Fruit fly (Drosophila melanogaster) whole organism, embryonic: ENCODE data around the gene CG32299.

Experiments
- Atf6 ChIP-seq: fragments of 200-800 bp; sonication (Bioruptor generic); IDR thresholded peaks from 2 replicates; pipeline ENCODE4 v1.3.6; 2022; ENCODE audit warnings: missing biosample characterization, missing genetic modification characterization
- Bteb2 ChIP-seq: fragments of 200-800 bp; sonication (Bioruptor generic); optimal IDR thresholded peaks from 2 replicates; lab custom pipeline; 2016; ENCODE audit warnings: missing biosample characterization, missing genetic modification characterization
- C15 ChIP-seq: fragments of 200-800 bp; sonication (Bioruptor generic); IDR thresholded peaks from 3 replicates; pipeline ENCODE4 v1.3.6; 2022; ENCODE audit warnings: missing biosample characterization, missing genetic modification characterization
- CG10274 ChIP-seq: fragments of 200-800 bp; sonication (Bioruptor generic); optimal IDR thresholded peaks from 3 replicates; lab custom pipeline; 2017; ENCODE audit warnings: missing biosample characterization, mild to moderate bottlenecking, missing genetic modification characterization
- CG10431 ChIP-seq: fragments of 200-800 bp; sonication (Bioruptor generic); optimal IDR thresholded peaks from 3 replicates; lab custom pipeline; 2018; ENCODE audit warnings: missing biosample characterization, mild to moderate bottlenecking, missing genetic modification characterization
- CG10654 ChIP-seq: fragments of 200-800 bp; sonication (Bioruptor generic); optimal IDR thresholded peaks from 2 replicates; lab custom pipeline; 2016; ENCODE audit warnings: missing biosample characterization, missing genetic modification characterization
- CG11504 ChIP-seq: fragments of 200-800 bp; sonication (Bioruptor generic); optimal IDR thresholded peaks from 3 replicates; lab custom pipeline; 2019; ENCODE audit warnings: missing biosample characterization, mild to moderate bottlenecking, missing genetic modification characterization, moderate library complexity
- CG12659 ChIP-seq: fragments of 200-800 bp; sonication (Bioruptor generic); optimal IDR thresholded peaks from 3 replicates; lab custom pipeline; 2017; ENCODE audit warnings: mild to moderate bottlenecking, missing biosample characterization, missing genetic modification reagents, missing genetic modification characterization
- CG14441 ChIP-seq: fragments of 200-800 bp; sonication (Bioruptor generic); IDR thresholded peaks from 2 replicates; pipeline ENCODE4 v1.3.6; 2022; ENCODE audit warnings: missing biosample characterization, missing genetic modification characterization
- CG16779 ChIP-seq: fragments of 200-800 bp; sonication (Bioruptor generic); IDR thresholded peaks from 2 replicates; pipeline ENCODE4 v1.3.6; 2022; ENCODE audit warnings: missing biosample characterization, missing genetic modification characterization
- CG17612 ChIP-seq: fragments of 200-800 bp; sonication (Bioruptor generic); IDR thresholded peaks from 2 replicates; pipeline ENCODE4 v1.3.6; 2022; ENCODE audit warnings: missing biosample characterization, missing genetic modification characterization
- CG17829 ChIP-seq: fragments of 200-800 bp; optimal IDR thresholded peaks from 2 replicates; lab custom pipeline; 2019; ENCODE audit warnings: missing biosample characterization, mild to moderate bottlenecking, missing genetic modification characterization, moderate library complexity
- CG17912 ChIP-seq: fragments of 200-800 bp; sonication (Bioruptor generic); optimal IDR thresholded peaks from 2 replicates; lab custom pipeline; 2018; ENCODE audit warnings: missing biosample characterization, mild to moderate bottlenecking, missing genetic modification characterization
- CG18011 ChIP-seq: fragments of 200-800 bp; sonication (Bioruptor generic); optimal IDR thresholded peaks from 2 replicates; lab custom pipeline; 2017; ENCODE audit warnings: missing biosample characterization, missing genetic modification characterization, mild to moderate bottlenecking, moderate library complexity, missing genotype
- CG30020 ChIP-seq: fragments of 200-800 bp; optimal IDR thresholded peaks from 2 replicates; lab custom pipeline; 2019; ENCODE audit warnings: missing biosample characterization, mild to moderate bottlenecking, missing genetic modification characterization, moderate library complexity
- CG42726 ChIP-seq: fragments of 200-800 bp; sonication (Bioruptor generic); IDR thresholded peaks from 2 replicates; pipeline ENCODE4 v1.3.6; 2022; ENCODE audit warnings: missing biosample characterization, missing genetic modification characterization; ENCODE audit not compliant: partially characterized antibody
- CG4730 ChIP-seq: fragments of 200-800 bp; sonication (Bioruptor generic); IDR thresholded peaks from 2 replicates; pipeline ENCODE4 v1.3.6; 2022; ENCODE audit warnings: missing biosample characterization, missing genetic modification characterization
- CG5245 ChIP-seq: fragments of 200-800 bp; sonication (Bioruptor generic); optimal IDR thresholded peaks from 3 replicates; lab custom pipeline; 2016; ENCODE audit warnings: missing biosample characterization, missing genetic modification characterization
- CG6813 ChIP-seq: fragments of 200-800 bp; sonication (Bioruptor generic); optimal IDR thresholded peaks from 2 replicates; lab custom pipeline; 2017; ENCODE audit warnings: missing biosample characterization, missing genetic modification characterization, mild to moderate bottlenecking, moderate library complexity, missing genetic modification reagents
- CG7963 ChIP-seq: fragments of 200-800 bp; sonication (Bioruptor generic); IDR thresholded peaks from 3 replicates; pipeline ENCODE4 v1.3.6; 2022; ENCODE audit warnings: missing biosample characterization, missing genetic modification characterization; ENCODE audit not compliant: partially characterized antibody
- CG9876 ChIP-seq: fragments of 200-800 bp; sonication (Bioruptor generic); optimal IDR thresholded peaks from 2 replicates; lab custom pipeline; 2016; ENCODE audit warnings: missing biosample characterization, missing genetic modification characterization
- Camta ChIP-seq: fragments of 200-800 bp; sonication (Bioruptor generic); optimal IDR thresholded peaks from 2 replicates; lab custom pipeline; 2016; ENCODE audit warnings: missing biosample characterization, missing genetic modification characterization
- Chrac-16 ChIP-seq: fragments of 200-800 bp; sonication (Bioruptor generic); optimal IDR thresholded peaks from 3 replicates; lab custom pipeline; 2016; ENCODE audit warnings: missing biosample characterization, missing genetic modification characterization
- CrebB ChIP-seq: fragments of 200-800 bp; sonication (Bioruptor generic); optimal IDR thresholded peaks from 3 replicates; lab custom pipeline; 2018; ENCODE audit warnings: missing biosample characterization, mild to moderate bottlenecking, missing genetic modification characterization
- E2f1 ChIP-seq: fragments of 200-800 bp; sonication (Bioruptor generic); IDR thresholded peaks from 2 replicates; pipeline ENCODE4 v1.3.6; 2022; ENCODE audit warnings: missing biosample characterization, missing genetic modification characterization
- Fer3 ChIP-seq: fragments of 200-800 bp; sonication (Bioruptor generic); optimal IDR thresholded peaks from 2 replicates; lab custom pipeline; 2018; ENCODE audit warnings: missing biosample characterization, mild to moderate bottlenecking, missing genetic modification characterization, moderate library complexity
- Hr51 ChIP-seq, 2 experiments: fragments of 200-800 bp; sonication (Bioruptor generic); optimal IDR thresholded peaks; 2 replicates in 1 of 2; 3 replicates in 1 of 2; lab custom pipeline; 2016 to 2018; ENCODE audit warnings: missing biosample characterization in 2 of 2, missing genetic modification characterization in 2 of 2, mild to moderate bottlenecking in 1 of 2, moderate library complexity in 1 of 2
- Kr ChIP-seq: fragments of 200-800 bp; sonication (Bioruptor generic); optimal IDR thresholded peaks from 2 replicates; lab custom pipeline; 2017; ENCODE audit warnings: missing biosample characterization, mild to moderate bottlenecking, missing genetic modification characterization
- MBD-R2 ChIP-seq: fragments of 200-800 bp; sonication (Bioruptor generic); IDR thresholded peaks from 2 replicates; pipeline ENCODE4 v1.3.6; 2022; ENCODE audit warnings: missing biosample characterization, missing genetic modification characterization
- Side ChIP-seq: fragments of 200-800 bp; sonication (Bioruptor generic); optimal IDR thresholded peaks from 2 replicates; lab custom pipeline; 2016; ENCODE audit warnings: missing biosample characterization, missing genetic modification characterization
- Six4 ChIP-seq: fragments of 200-800 bp; sonication (Bioruptor generic); optimal IDR thresholded peaks from 2 replicates; lab custom pipeline; 2016; ENCODE audit warnings: missing biosample characterization, missing genetic modification characterization
- amos ChIP-seq: fragments of 200-800 bp; sonication (Bioruptor generic); IDR thresholded peaks from 2 replicates; pipeline ENCODE4 v1.3.6; 2022; ENCODE audit warnings: missing biosample characterization, missing genetic modification characterization; ENCODE audit not compliant: partially characterized antibody
- bigmax ChIP-seq: fragments of 200-800 bp; sonication (Bioruptor generic); optimal IDR thresholded peaks from 2 replicates; lab custom pipeline; 2018; ENCODE audit warnings: missing biosample characterization, mild to moderate bottlenecking, missing genetic modification characterization
- chm ChIP-seq: fragments of 200-800 bp; sonication (Bioruptor generic); IDR thresholded peaks from 2 replicates; pipeline ENCODE4 v1.3.6; 2022; ENCODE audit warnings: missing biosample characterization, missing genetic modification characterization
- fd3F ChIP-seq: fragments of 200-800 bp; sonication (Bioruptor generic); optimal IDR thresholded peaks from 2 replicates; lab custom pipeline; 2018; ENCODE audit warnings: missing biosample characterization, mild to moderate bottlenecking, missing genetic modification characterization, moderate library complexity
- fd64A ChIP-seq: fragments of 200-800 bp; sonication (Bioruptor generic); optimal IDR thresholded peaks from 3 replicates; lab custom pipeline; 2018; ENCODE audit warnings: missing biosample characterization, mild to moderate bottlenecking, missing genetic modification characterization
- fu2 ChIP-seq: fragments of 200-800 bp; sonication (Bioruptor generic); optimal IDR thresholded peaks from 2 replicates; lab custom pipeline; 2016; ENCODE audit warnings: missing biosample characterization, missing genetic modification characterization
- gcm2 ChIP-seq: fragments of 200-800 bp; sonication (Bioruptor generic); optimal IDR thresholded peaks from 2 replicates; lab custom pipeline; 2016; ENCODE audit warnings: missing biosample characterization, missing genetic modification characterization
- grau ChIP-seq: fragments of 200-800 bp; optimal IDR thresholded peaks from 3 replicates; lab custom pipeline; 2019; ENCODE audit warnings: missing biosample characterization, mild to moderate bottlenecking, missing genetic modification characterization, moderate library complexity
- h ChIP-seq: fragments of >200 bp; optimal IDR thresholded peaks from 2 replicates; lab custom pipeline; 2017
- her ChIP-seq: fragments of 200-800 bp; sonication (Bioruptor generic); optimal IDR thresholded peaks from 2 replicates; lab custom pipeline; 2016; ENCODE audit warnings: missing biosample characterization, missing genetic modification characterization
- jing ChIP-seq: fragments of 200-800 bp; sonication (Bioruptor generic); optimal IDR thresholded peaks from 2 replicates; lab custom pipeline; 2018; ENCODE audit warnings: missing biosample characterization, mild to moderate bottlenecking, missing genetic modification characterization
- mam ChIP-seq: fragments of 200-800 bp; sonication (Bioruptor generic); optimal IDR thresholded peaks from 3 replicates; lab custom pipeline; 2016; ENCODE audit warnings: missing biosample characterization, missing genetic modification characterization
- nom ChIP-seq: fragments of 200-800 bp; sonication (Bioruptor generic); optimal IDR thresholded peaks from 2 replicates; lab custom pipeline; 2017; ENCODE audit warnings: missing biosample characterization, missing genetic modification characterization, mild to moderate bottlenecking, moderate library complexity, missing genetic modification reagents
- oc ChIP-seq: fragments of 200-800 bp; sonication (Bioruptor generic); optimal IDR thresholded peaks from 2 replicates; lab custom pipeline; 2018; ENCODE audit warnings: missing biosample characterization, mild to moderate bottlenecking, missing genetic modification characterization, moderate library complexity
- otp ChIP-seq: fragments of 200-800 bp; sonication (Bioruptor generic); IDR thresholded peaks from 3 replicates; pipeline ENCODE4, ENCODE4 v1.3.6; 2022; ENCODE audit warnings: missing biosample characterization, missing genetic modification characterization
- row ChIP-seq: fragments of 200-800 bp; sonication (Bioruptor generic); IDR thresholded peaks from 3 replicates; pipeline ENCODE4 v1.3.6; 2022; ENCODE audit warnings: missing biosample characterization, missing genetic modification characterization
- ssp ChIP-seq: fragments of 200-800 bp; sonication (Bioruptor generic); IDR thresholded peaks from 2 replicates; pipeline ENCODE4 v1.3.6; 2022; ENCODE audit warnings: missing biosample characterization, missing genetic modification characterization
- tll ChIP-seq, 2 experiments: fragments of 200-800 bp in 1 of 2; fragments of >200 bp in 1 of 2; sonication (Bioruptor generic) in 1 of 2; optimal IDR thresholded peaks; 2 replicates each; lab custom pipeline; 2017 to 2019; ENCODE audit warnings: missing biosample characterization in 2 of 2, missing genetic modification characterization in 2 of 2, mild to moderate bottlenecking in 1 of 2, moderate library complexity in 1 of 2
- zen ChIP-seq: fragments of 200-800 bp; sonication (Bioruptor generic); optimal IDR thresholded peaks from 3 replicates; lab custom pipeline; 2018; ENCODE audit warnings: missing biosample characterization, mild to moderate bottlenecking, missing genetic modification characterization, moderate library complexity

Gene CG32299

DNA sequence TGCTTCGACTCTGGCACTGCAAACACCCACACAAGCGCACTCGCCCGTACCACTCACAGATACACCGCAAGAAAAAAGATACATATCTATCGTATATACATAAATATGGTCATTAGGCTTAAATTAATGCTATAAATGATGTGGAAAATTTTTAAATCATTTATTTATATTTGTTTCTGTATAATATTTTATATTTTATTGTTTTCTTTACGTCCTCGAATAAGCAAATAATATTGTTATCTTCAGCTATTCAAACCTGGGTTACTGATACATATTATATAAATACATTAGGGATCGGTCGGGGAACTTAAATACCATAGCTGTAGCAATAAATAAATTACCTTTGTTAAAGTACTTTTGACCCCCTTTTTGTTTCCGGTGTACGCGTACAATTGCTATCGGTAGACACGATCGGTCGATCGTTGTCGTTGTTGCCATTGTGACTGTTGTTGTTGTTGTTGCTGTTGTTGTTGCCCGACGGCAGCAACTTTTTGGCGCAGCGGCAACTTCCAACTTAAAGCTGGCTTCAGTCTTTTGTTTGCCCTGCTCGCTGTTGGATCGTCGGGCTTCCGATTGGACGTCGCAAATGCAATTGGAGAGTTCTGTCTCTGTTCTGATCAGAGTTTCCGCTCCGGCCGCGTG is 26.7 kb upstream of the CG32299 start (continued):
- no peak for TF ChIP-seq CG42726 (GFP tag; lab: Robert Waterston, UW)
- TF ChIP-seq Hr51 (GFP tag; optimal IDR thresholded peaks at IDR 0.05; lab: Kevin White, UChicago), result peak in 1 of 2 experiments; percentile 88
- peak; percentile 61 for TF ChIP-seq Fer3 (tag; lab: Kevin White, UChicago)
- no peak for TF ChIP-seq CG9876 (GFP tag; lab: Kevin White, UChicago)
- TF ChIP-seq MBD-R2, result no peak
- no peak for TF ChIP-seq her (GFP tag; lab: Kevin White, UChicago)
- no peak for TF ChIP-seq otp
- peak; percentile 9 for TF ChIP-seq CG5245 (GFP tag; lab: Kevin White, UChicago)
- TF ChIP-seq Six4 (GFP tag; lab: Kevin White, UChicago), result peak; percentile 54
- TF ChIP-seq Atf6 (GFP tag; lab: Robert Waterston, UW), result peak; percentile 54; the same call in 1 of the 2 replicates
- TF ChIP-seq Side, result no peak
- no peak for TF ChIP-seq chm (GFP tag; lab: Robert Waterston, UW)
- peak; percentile 82 for TF ChIP-seq grau
- TF ChIP-seq Chrac-16 (GFP tag; lab: Kevin White, UChicago), result peak; percentile 48
- no peak for TF ChIP-seq CG17612 (GFP tag; lab: Robert Waterston, UW)
- no peak for TF ChIP-seq tll (GFP tag; optimal IDR thresholded peaks at IDR 0.05; lab: Kevin White, UChicago)
- TF ChIP-seq bigmax (GFP tag; lab: Kevin White, UChicago), result no peak
- TF ChIP-seq jing (GFP tag; lab: Kevin White, UChicago), result peak; percentile 41
- TF ChIP-seq E2f1 (GFP tag; lab: Robert Waterston, UW), result peak; percentile 36; the same call in 1 of the 2 replicates
- peak; percentile 32 for TF ChIP-seq CG30020 (tag; lab: Kevin White, UChicago)
- no peak for TF ChIP-seq C15 (GFP tag; lab: Robert Waterston, UW)
- no peak for TF ChIP-seq fu2 (GFP tag; lab: Kevin White, UChicago)
- TF ChIP-seq CG12659 (GFP tag; lab: Kevin White, UChicago), result peak; percentile 79
- TF ChIP-seq CG14441 (GFP tag; lab: Robert Waterston, UW), result peak; percentile 58
- peak; percentile 33; the same call in 1 of the 2 replicates for TF ChIP-seq ssp (GFP tag; lab: Robert Waterston, UW)
- no peak for TF ChIP-seq CG17912 (GFP tag; lab: Kevin White, UChicago)
- TF ChIP-seq oc (tag; lab: Kevin White, UChicago), result no peak
- TF ChIP-seq nom (GFP tag; lab: Kevin White, UChicago), result peak; percentile 91
- TF ChIP-seq CG16779 (GFP tag; lab: Robert Waterston, UW), result no peak
- TF ChIP-seq mam (GFP tag; lab: Kevin White, UChicago), result no peak
- TF ChIP-seq CG17829, result peak; percentile 78
- no peak for TF ChIP-seq CG4730
- peak; percentile 29 for TF ChIP-seq zen (tag; lab: Kevin White, UChicago)
- TF ChIP-seq gcm2 (GFP tag; lab: Kevin White, UChicago), result peak; percentile 25
- TF ChIP-seq CG6813 (GFP tag; lab: Kevin White, UChicago), result peak; percentile 64
- peak; percentile 54 for TF ChIP-seq fd3F (GFP tag; lab: Kevin White, UChicago)
- no peak for TF ChIP-seq Bteb2 (GFP tag; lab: Kevin White, UChicago)
- TF ChIP-seq CG7963 (GFP tag; lab: Robert Waterston, UW), result no peak
- TF ChIP-seq h, result no peak
- TF ChIP-seq CG11504 (tag; lab: Kevin White, UChicago), result peak; percentile 87
- no peak for TF ChIP-seq Kr (GFP tag; lab: Kevin White, UChicago)
- no peak for TF ChIP-seq amos (GFP tag; lab: Robert Waterston, UW)
- TF ChIP-seq CG10274 (GFP tag; lab: Kevin White, UChicago), result peak; percentile 62
- peak; percentile 32 for TF ChIP-seq CrebB (tag; lab: Kevin White, UChicago)
- peak; percentile 73 for TF ChIP-seq row (GFP tag; lab: Robert Waterston, UW)
- no peak for TF ChIP-seq fd64A (GFP tag; lab: Kevin White, UChicago)
- TF ChIP-seq CG10654, result peak; percentile 51
- peak; percentile 4 for TF ChIP-seq CG10431 (GFP tag; lab: Kevin White, UChicago)
- no peak for TF ChIP-seq Camta
- TF ChIP-seq CG18011 (GFP tag; lab: Kevin White, UChicago), result no peak
